Fruit fly (Drosophila melanogaster) whole organism: ENCODE results near the gene Act87E.

Experiments
- CG8478 ChIP-seq: fragments of >200 bp; optimal IDR thresholded peaks from 2 replicates; lab custom pipeline; 2018; ENCODE audit warnings: inconsistent platforms
- Dll ChIP-seq: fragments of >200 bp; optimal IDR thresholded peaks from 2 replicates; lab custom pipeline; 2017
- EcR ChIP-seq, 2 experiments: fragments of >200 bp; optimal IDR thresholded peaks; 2 replicates each; lab custom pipeline; 2017; ENCODE audit warnings: missing biosample characterization in 2 of 2, missing genetic modification characterization in 2 of 2, missing genetic modification reagents in 2 of 2
- pan ChIP-seq: fragments of >200 bp; optimal IDR thresholded peaks from 2 replicates; lab custom pipeline; 2017
- psq ChIP-seq: fragments of >200 bp; optimal IDR thresholded peaks from 2 replicates; lab custom pipeline; 2017
- usp ChIP-seq: fragments of >200 bp; optimal IDR thresholded peaks from 2 replicates; lab custom pipeline; 2017; ENCODE audit warnings: missing biosample characterization, missing genetic modification characterization, mixed read lengths

Gene Act87E

dm6 chr3R:13400902-13401721 lies 24.7 kb upstream of the Act87E start:
- TF ChIP-seq EcR (GFP tag; optimal IDR thresholded peaks at IDR 0.05; lab: Kevin White, UChicago) (peak in 1 of 2 experiments; percentile 75), Dll (lab: Kevin White, UChicago) (no peak)

dm6 chr3R:13401722-13402296 lies 24.0 kb upstream of the Act87E start, which contains the start of gene GILT1:
GILT1 (minus strand) TSS chr3R:13401862.
- TF ChIP-seq Dll (lab: Kevin White, UChicago): no peak
- no peak for TF ChIP-seq usp (GFP tag; lab: Kevin White, UChicago)
- TF ChIP-seq CG8478 (lab: Kevin White, UChicago): no peak
- TF ChIP-seq pan: no peak
- no peak for TF ChIP-seq EcR (GFP tag; optimal IDR thresholded peaks at IDR 0.05; lab: Kevin White, UChicago)
- TF ChIP-seq psq (lab: Kevin White, UChicago): no peak

dm6 chr3R:13403032-13403459 lies 22.7 kb upstream of the Act87E start, which contains the start of gene Dpm3:
Dpm3 (minus strand) TSS chr3R:13403051.
- TF ChIP-seq EcR (GFP tag; optimal IDR thresholded peaks at IDR 0.05; lab: Kevin White, UChicago): no peak
- no peak for TF ChIP-seq pan
- TF ChIP-seq usp (GFP tag; lab: Kevin White, UChicago): no peak
- no peak for TF ChIP-seq CG8478 (lab: Kevin White, UChicago)
- TF ChIP-seq Dll (lab: Kevin White, UChicago): no peak
- TF ChIP-seq psq (lab: Kevin White, UChicago): no peak

- TF ChIP-seq Dll (lab: Kevin White, UChicago) (no peak), psq (lab: Kevin White, UChicago) (no peak), CG8478 (lab: Kevin White, UChicago) (no peak), EcR (GFP tag; optimal IDR thresholded peaks at IDR 0.05; lab: Kevin White, UChicago) (no peak), usp (GFP tag; lab: Kevin White, UChicago) (no peak), pan (no peak)
These were observed 20.8 kb upstream of the Act87E start, which contains the start of gene yellow-e3 for dm6 chr3R:13404841-13405441. yellow-e3 (minus strand) TSS chr3R:13404870.

- TF ChIP-seq EcR (GFP tag; optimal IDR thresholded peaks at IDR 0.05; lab: Kevin White, UChicago): no peak
- no peak for TF ChIP-seq CG8478 (lab: Kevin White, UChicago)
- TF ChIP-seq psq (lab: Kevin White, UChicago): no peak
- TF ChIP-seq Dll (lab: Kevin White, UChicago): no peak
- no peak for TF ChIP-seq usp (GFP tag; lab: Kevin White, UChicago)
These were observed 18.9 kb upstream of the Act87E start, which contains the start of gene yellow-e2 for dm6 chr3R:13406898-13407297. yellow-e2 (minus strand) TSS chr3R:13406998.

dm6 chr3R:13412704-13413103 lies 13.1 kb upstream of the Act87E start:
- TF ChIP-seq EcR (GFP tag; optimal IDR thresholded peaks at IDR 0.05; lab: Kevin White, UChicago): no peak
- TF ChIP-seq usp (GFP tag; lab: Kevin White, UChicago): no peak
- no peak for TF ChIP-seq Dll (lab: Kevin White, UChicago)
- TF ChIP-seq CG8478 (lab: Kevin White, UChicago): no peak
- no peak for TF ChIP-seq pan
- TF ChIP-seq psq (lab: Kevin White, UChicago): no peak

- TF ChIP-seq pan (no peak), psq (lab: Kevin White, UChicago) (no peak), usp (GFP tag; lab: Kevin White, UChicago) (no peak), Dll (lab: Kevin White, UChicago) (no peak), EcR (GFP tag; optimal IDR thresholded peaks at IDR 0.05; lab: Kevin White, UChicago) (no peak), CG8478 (lab: Kevin White, UChicago) (no peak)
These were observed 10.6 kb upstream of the Act87E start, which contains the start of gene yellow-e for dm6 chr3R:13415186-13415585. yellow-e (minus strand) TSS chr3R:13415286.

- no peak for TF ChIP-seq usp (GFP tag; lab: Kevin White, UChicago)
- TF ChIP-seq psq (lab: Kevin White, UChicago): no peak
- no peak for TF ChIP-seq EcR (GFP tag; optimal IDR thresholded peaks at IDR 0.05; lab: Kevin White, UChicago)
- no peak for TF ChIP-seq Dll (lab: Kevin White, UChicago)
- no peak for TF ChIP-seq pan
- TF ChIP-seq CG8478 (lab: Kevin White, UChicago): no peak
These were observed 8.7 kb upstream of the Act87E start for dm6 chr3R:13417067-13417595.

- TF ChIP-seq psq (lab: Kevin White, UChicago) (no peak), Dll (lab: Kevin White, UChicago) (no peak), pan (no peak), EcR (GFP tag; optimal IDR thresholded peaks at IDR 0.05; lab: Kevin White, UChicago) (no peak), CG8478 (lab: Kevin White, UChicago) (no peak), usp (GFP tag; lab: Kevin White, UChicago) (no peak)
These were observed 5.8 kb upstream of the Act87E start, which contains the start of gene Ir87a for dm6 chr3R:13419979-13420378. Ir87a (plus strand) TSS chr3R:13420279.

- TF ChIP-seq Dll (lab: Kevin White, UChicago) (no peak), EcR (GFP tag; optimal IDR thresholded peaks at IDR 0.05; lab: Kevin White, UChicago) (no peak), usp (GFP tag; lab: Kevin White, UChicago) (no peak), pan (no peak), CG8478 (lab: Kevin White, UChicago) (no peak), psq (lab: Kevin White, UChicago) (no peak)
These were observed 3.6 kb upstream of the Act87E start for dm6 chr3R:13422178-13422577.
